Worm (Caenorhabditis elegans): Measurements from ENCODE around the gene kin-4.
A peak's percentile ranks its signal among the peaks of the same experiment; 100 is the strongest.

The kin-4 gene

ce11 chrIV:11431448-11431847 is 5.9 kb downstream of the kin-4 start:
- no peak for TF ChIP-seq skn-1 (tag; optimal IDR thresholded peaks at IDR 0.05)
- peak; percentile 30 for TF ChIP-seq lin-14 (GFP tag; optimal IDR thresholded peaks at IDR 0.05)

ce11 chrIV:11433709-11434108 is 8.2 kb downstream of the kin-4 start:
- no peak for TF ChIP-seq pax-3 (tag; optimal IDR thresholded peaks at IDR 0.05)
- no peak for TF ChIP-seq hpl-2 (GFP tag; optimal IDR thresholded peaks at IDR 0.05)
- no peak for TF ChIP-seq nhr-84 (tag; optimal IDR thresholded peaks at IDR 0.05)
- TF ChIP-seq ceh-90 (tag; optimal IDR thresholded peaks at IDR 0.05) = no peak
- peak; percentile 13 for TF ChIP-seq mef-2 (tag; optimal IDR thresholded peaks at IDR 0.05)
- TF ChIP-seq nhr-76 (tag; optimal IDR thresholded peaks at IDR 0.05) = no peak
- peak; percentile 17 for TF ChIP-seq sup-37 (GFP tag; optimal IDR thresholded peaks at IDR 0.05)
- peak; percentile 73 for TF ChIP-seq nhr-20 (tag; optimal IDR thresholded peaks at IDR 0.05)
- no peak for TF ChIP-seq ets-5 (GFP tag; IDR thresholded peaks at IDR 0.05)
- peak; percentile 72 for TF ChIP-seq efl-1 (optimal IDR thresholded peaks at IDR 0.05)
- peak; percentile 28 to 72 for TF ChIP-seq efl-1 (GFP tag; optimal IDR thresholded peaks at IDR 0.05 in 1 of 2)
- TF ChIP-seq irx-1 (tag; optimal IDR thresholded peaks at IDR 0.05) = peak; percentile 58
- no peak for TF ChIP-seq vab-15 (tag; optimal IDR thresholded peaks at IDR 0.05)
- TF ChIP-seq ceh-88 (GFP tag; IDR thresholded peaks at IDR 0.05) = no peak
- peak; percentile 58 for TF ChIP-seq nhr-85 (tag)
- no peak for TF ChIP-seq nhr-28 (tag; optimal IDR thresholded peaks at IDR 0.05)
- TF ChIP-seq ceh-8 (GFP tag; optimal IDR thresholded peaks at IDR 0.05) = peak; percentile 27
- no peak for TF ChIP-seq unc-62 (GFP tag; optimal IDR thresholded peaks at IDR 0.05)
- TF ChIP-seq aha-1 (tag; optimal IDR thresholded peaks at IDR 0.05) = peak; percentile 20
- peak in 1 of 6 experiments; percentile 37 for TF ChIP-seq elt-3 (tag; optimal IDR thresholded peaks at IDR 0.05)
- TF ChIP-seq hlh-4 (tag; optimal IDR thresholded peaks at IDR 0.05) = no peak
- no peak for TF ChIP-seq blmp-1 (tag; optimal IDR thresholded peaks at IDR 0.05)
- TF ChIP-seq unc-98 (GFP tag; IDR thresholded peaks at IDR 0.05) = no peak
- peak; percentile 58 for TF ChIP-seq aly-2 (tag; optimal IDR thresholded peaks at IDR 0.05)
- TF ChIP-seq tlp-1 (tag; optimal IDR thresholded peaks at IDR 0.05) = no peak
- peak; percentile 79 for TF ChIP-seq snu-23 (GFP tag; optimal IDR thresholded peaks at IDR 0.05)
- peak; percentile 44 for TF ChIP-seq fkh-8 (tag; optimal IDR thresholded peaks at IDR 0.05)
- TF ChIP-seq lsy-2 (tag; optimal IDR thresholded peaks at IDR 0.05) = peak; percentile 76 to 84
- TF ChIP-seq ces-1 (GFP tag; optimal IDR thresholded peaks at IDR 0.05) = no peak
- TF ChIP-seq Y116A8C.19 (tag; optimal IDR thresholded peaks at IDR 0.05; ENCODE audit: borderline replicate concordance) = no peak
- no peak for TF ChIP-seq lir-3 (tag; optimal IDR thresholded peaks at IDR 0.05; ENCODE audit: poor library complexity)
- TF ChIP-seq C34B4.2 (tag; optimal IDR thresholded peaks at IDR 0.05) = no peak
- TF ChIP-seq lin-14 (GFP tag; optimal IDR thresholded peaks at IDR 0.05) = peak; percentile 91
- no peak for TF ChIP-seq mab-9 (GFP tag; IDR thresholded peaks at IDR 0.05)
- TF ChIP-seq egl-27 (tag; optimal IDR thresholded peaks at IDR 0.05) = no peak
- TF ChIP-seq nhr-237 (tag; optimal IDR thresholded peaks at IDR 0.05) = peak; percentile 19
- TF ChIP-seq elt-2 (tag; optimal IDR thresholded peaks at IDR 0.05) = no peak
- no peak for TF ChIP-seq fkh-4 (tag; optimal IDR thresholded peaks at IDR 0.05; ENCODE audit: borderline replicate concordance)
- TF ChIP-seq pqm-1 (tag; optimal IDR thresholded peaks at IDR 0.05) = no peak
- TF ChIP-seq dsc-1 (tag; optimal IDR thresholded peaks at IDR 0.05) = peak; percentile 74
- no peak for TF ChIP-seq hlh-17 (GFP tag; optimal IDR thresholded peaks at IDR 0.05; ENCODE audit: borderline replicate concordance)
- TF ChIP-seq nhr-90 (tag; optimal IDR thresholded peaks at IDR 0.05; ENCODE audit: poor library complexity) = peak; percentile 44
- peak; percentile 45 for TF ChIP-seq lin-13 (GFP tag; optimal IDR thresholded peaks at IDR 0.05)
- TF ChIP-seq tbx-2 (tag; optimal IDR thresholded peaks at IDR 0.05) = peak; percentile 71
- TF ChIP-seq nhr-71 (tag; optimal IDR thresholded peaks at IDR 0.05) = peak; percentile 86
- TF ChIP-seq unc-130 (tag; optimal IDR thresholded peaks at IDR 0.05) = peak; percentile 45
- TF ChIP-seq nhr-77 (tag; optimal IDR thresholded peaks at IDR 0.05) = peak; percentile 42
- no peak for TF ChIP-seq grh-1 (GFP tag; IDR thresholded peaks at IDR 0.05)
- no peak for TF ChIP-seq ceh-63 (GFP tag; optimal IDR thresholded peaks at IDR 0.05)
- TF ChIP-seq ama-1 (optimal IDR thresholded peaks at IDR 0.05) = no peak
- peak; percentile 76 for TF ChIP-seq nhr-19 (GFP tag; conservative IDR thresholded peaks at IDR 0.05)
